Fruit fly (Drosophila melanogaster): Measurements from ENCODE around the gene Pgk.

The Pgk gene

DNA sequence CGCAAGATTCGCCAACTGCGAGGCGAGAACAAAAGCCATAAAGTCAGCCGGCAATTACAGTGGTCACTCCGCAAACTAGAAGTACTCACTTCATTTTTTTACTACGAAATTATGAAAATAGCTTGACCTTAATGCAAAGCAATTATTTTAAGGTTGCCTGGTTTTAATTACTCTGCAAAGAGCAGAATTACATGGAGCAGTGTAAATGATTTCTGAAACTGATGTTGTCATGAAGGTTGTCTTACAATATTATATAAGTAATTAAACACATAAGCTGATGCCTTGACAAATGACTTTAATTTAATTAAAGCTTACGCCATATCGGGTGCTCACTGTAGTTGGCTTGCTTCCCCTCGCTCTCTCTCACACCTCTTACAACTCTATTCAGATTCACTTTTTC, 18.7 kb downstream of the Pgk start (continued):
- TF ChIP-seq mam (GFP tag; optimal IDR thresholded peaks at IDR 0.05) = peak; percentile 60
- TF ChIP-seq gcm2 (GFP tag; optimal IDR thresholded peaks at IDR 0.05) = peak; percentile 2
- no peak for TF ChIP-seq CG8478 (optimal IDR thresholded peaks at IDR 0.05)
- TF ChIP-seq Ada2b (GFP tag; IDR thresholded peaks at IDR 0.05) = no peak
- TF ChIP-seq crol (GFP tag; IDR thresholded peaks at IDR 0.05) = peak; percentile 39
- peak; percentile 2 for TF ChIP-seq CG10979 (tag; optimal IDR thresholded peaks at IDR 0.05)
- 0 out of 2 replicates have a peak, but pooled peaks have one; percentile 18 for TF ChIP-seq CG14441 (GFP tag; IDR thresholded peaks at IDR 0.05)
- TF ChIP-seq ssp (GFP tag; IDR thresholded peaks at IDR 0.05) = 0 out of 2 replicates have a peak, but pooled peaks have one; percentile 9
- peak; percentile 33 for TF ChIP-seq nmo (GFP tag; optimal IDR thresholded peaks at IDR 0.05)
- peak; percentile 28 for TF ChIP-seq tin (GFP tag; optimal IDR thresholded peaks at IDR 0.05)
- no peak for TF ChIP-seq CG13123 (GFP tag; optimal IDR thresholded peaks at IDR 0.05)
- TF ChIP-seq Abd-B (GFP tag; optimal IDR thresholded peaks at IDR 0.05) = peak; percentile 41
- peak; percentile 55 for TF ChIP-seq lmd (GFP tag; IDR thresholded peaks at IDR 0.05)
- no peak for TF ChIP-seq dimm (GFP tag; IDR thresholded peaks at IDR 0.05)
- no peak for TF ChIP-seq CG30431 (GFP tag; optimal IDR thresholded peaks at IDR 0.05)
- no peak for TF ChIP-seq CG3065 (GFP tag; optimal IDR thresholded peaks at IDR 0.05)
- peak; percentile 34; the same call in 1 of the 2 replicates for TF ChIP-seq CG10366 (GFP tag; IDR thresholded peaks at IDR 0.05)
- TF ChIP-seq Drgx (GFP tag; IDR thresholded peaks at IDR 0.05) = peak; percentile 73
- TF ChIP-seq CG17361 (GFP tag; IDR thresholded peaks at IDR 0.05) = peak; percentile 53; the same call in 1 of the 3 replicates
- peak; percentile 17 for TF ChIP-seq CG12104 (GFP tag; optimal IDR thresholded peaks at IDR 0.05)
- TF ChIP-seq CG12155 (GFP tag; optimal IDR thresholded peaks at IDR 0.05) = peak; percentile 46
- no peak for TF ChIP-seq CG2202 (tag; optimal IDR thresholded peaks at IDR 0.05)
- TF ChIP-seq CrebB (tag; optimal IDR thresholded peaks at IDR 0.05) = no peak
- no peak for TF ChIP-seq CG7745 (tag; optimal IDR thresholded peaks at IDR 0.05)
- TF ChIP-seq luna (GFP tag; optimal IDR thresholded peaks at IDR 0.05) = no peak
- TF ChIP-seq mirr (GFP tag; optimal IDR thresholded peaks at IDR 0.05) = no peak
- TF ChIP-seq CG10654 (GFP tag; optimal IDR thresholded peaks at IDR 0.05) = no peak
- TF ChIP-seq toy (GFP tag; IDR thresholded peaks at IDR 0.05) = no peak
- no peak for TF ChIP-seq H2.0 (GFP tag; IDR thresholded peaks at IDR 0.05)
- peak; percentile 68 for TF ChIP-seq gem (tag; optimal IDR thresholded peaks at IDR 0.05)
- no peak for TF ChIP-seq Stat92E (GFP tag; optimal IDR thresholded peaks at IDR 0.05)
- peak; percentile 47 for TF ChIP-seq CG9215 (GFP tag; IDR thresholded peaks at IDR 0.05)
- TF ChIP-seq Blimp-1 (GFP tag; optimal IDR thresholded peaks at IDR 0.05) = peak; percentile 55
- no peak for TF ChIP-seq CG17186 (GFP tag; optimal IDR thresholded peaks at IDR 0.05)
- TF ChIP-seq otp (GFP tag; IDR thresholded peaks at IDR 0.05) = no peak
- no peak for TF ChIP-seq H15 (GFP tag; IDR thresholded peaks at IDR 0.05)
- peak; percentile 2 for TF ChIP-seq Asciz (GFP tag; optimal IDR thresholded peaks at IDR 0.05)
- TF ChIP-seq Atf-2 (GFP tag; optimal IDR thresholded peaks at IDR 0.05) = peak; percentile 19
- peak; percentile 49 for TF ChIP-seq NfI (GFP tag; optimal IDR thresholded peaks at IDR 0.05)
- TF ChIP-seq CG6854 (GFP tag; optimal IDR thresholded peaks at IDR 0.05) = peak; percentile 22
- peak; percentile 23 for TF ChIP-seq CG8924 (tag; optimal IDR thresholded peaks at IDR 0.05)
- no peak for TF ChIP-seq ATbp (GFP tag; optimal IDR thresholded peaks at IDR 0.05)
- TF ChIP-seq CG8359 (GFP tag; optimal IDR thresholded peaks at IDR 0.05; ENCODE audit: borderline replicate concordance) = no peak
- no peak for TF ChIP-seq CG4707 (GFP tag; optimal IDR thresholded peaks at IDR 0.05)
- no peak for TF ChIP-seq gfzf (GFP tag; optimal IDR thresholded peaks at IDR 0.05)
- TF ChIP-seq CG17328 (GFP tag; IDR thresholded peaks at IDR 0.05) = peak; percentile 17; the same call in 1 of the 2 replicates
- TF ChIP-seq pzg (GFP tag; optimal IDR thresholded peaks at IDR 0.05) = no peak
- no peak for TF ChIP-seq Xrp1 (GFP tag; IDR thresholded peaks at IDR 0.05)
- peak; percentile 44 for TF ChIP-seq CG13424 (tag; optimal IDR thresholded peaks at IDR 0.05)
- TF ChIP-seq CG11247 (GFP tag; IDR thresholded peaks at IDR 0.05) = no peak; the same call in 1 of the 2 replicates
- no peak for TF ChIP-seq CG12942 (GFP tag; optimal IDR thresholded peaks at IDR 0.05)
